Worm (Caenorhabditis elegans) whole organism, midembryonic: ENCODE data around the gene clec-122.

Experiments
- cog-1 ChIP-seq: sonication (generic microtip); optimal IDR thresholded peaks from 2 replicates; lab custom pipeline; 2016; ENCODE audit warnings: missing genetic modification characterization, missing compliant biosample characterization
- flt-1 ChIP-seq: fragments of 200-800 bp; sonication (Bioruptor generic); IDR thresholded peaks from 2 replicates; pipeline ENCODE4 v1.3.6; 2022; ENCODE audit warnings: missing genetic modification characterization, missing compliant biosample characterization
- klf-2 ChIP-seq: fragments of 200-800 bp; sonication (Bioruptor generic); conservative IDR thresholded peaks from 2 replicates; pipeline ENCODE4 v1.3.6; 2022; ENCODE audit warnings: missing genetic modification reagents, missing genetic modification characterization, missing compliant biosample characterization
- med-1 ChIP-seq: sonication (generic microtip); optimal IDR thresholded peaks from 2 replicates; lab custom pipeline; 2017; ENCODE audit warnings: missing genetic modification characterization, mild to moderate bottlenecking, missing compliant biosample characterization, antibody characterized with exemption, missing genetic modification reagents; ENCODE audit not compliant: insufficient read depth
- ztf-23 ChIP-seq: fragments of 200-800 bp; sonication (Bioruptor generic); IDR thresholded peaks from 2 replicates; pipeline ENCODE4 v1.3.6; 2022; ENCODE audit warnings: missing genetic modification reagents, missing genetic modification characterization, missing compliant biosample characterization
- ztf-29 ChIP-seq: fragments of 200-800 bp; sonication (Bioruptor generic); IDR thresholded peaks from 2 replicates; pipeline ENCODE4 v1.3.6; 2022; ENCODE audit warnings: missing genetic modification reagents, missing genetic modification characterization, missing compliant biosample characterization

ce11 chrII:3117471-3117870, 11.6 kb downstream of the clec-122 start, which contains the start of gene T10D4.7:
- TF ChIP-seq klf-2 (GFP tag; lab: Robert Waterston, UW) (no peak), med-1 (GFP tag; lab: Kevin White, UChicago) (no peak), flt-1 (GFP tag; lab: Robert Waterston, UW) (no peak), ztf-29 (GFP tag; lab: Robert Waterston, UW) (no peak), cog-1 (tag; lab: Kevin White, UChicago) (no peak), ztf-23 (GFP tag; lab: Robert Waterston, UW) (no peak)
